Worm (Caenorhabditis elegans): Measurements from ENCODE around the gene mpz-6.

DNA sequence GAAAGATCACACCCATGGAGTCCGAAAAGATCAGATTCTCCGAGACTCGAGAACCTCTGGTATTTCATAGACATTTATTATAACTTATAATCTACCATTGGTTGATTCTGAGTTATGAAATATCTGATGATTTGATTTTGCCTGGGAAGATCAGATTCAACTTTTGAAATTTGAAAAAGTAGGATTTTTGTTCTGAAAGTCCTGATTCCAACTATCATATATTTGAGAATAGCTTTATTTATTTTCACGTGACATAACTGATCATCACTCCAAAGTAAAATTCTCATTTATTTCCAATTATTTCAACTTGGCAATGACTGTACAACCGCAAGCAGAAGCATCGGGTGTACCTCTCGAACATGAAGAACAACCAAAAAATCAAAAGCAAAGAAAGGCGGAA, 7.2 kb downstream of the mpz-6 start, which contains the start of gene Y51B9A.7:
- TF ChIP-seq pha-4 (tag; optimal IDR thresholded peaks at IDR 0.05) (no peak), nhr-23 (tag; optimal IDR thresholded peaks at IDR 0.05) (no peak), nhr-25 (tag; optimal IDR thresholded peaks at IDR 0.05) (no peak), nhr-76 (tag; optimal IDR thresholded peaks at IDR 0.05) (no peak), ama-1 (optimal IDR thresholded peaks at IDR 0.05) (no peak), ceh-82 (tag; optimal IDR thresholded peaks at IDR 0.05) (no peak), pqm-1 (tag; optimal IDR thresholded peaks at IDR 0.05) (no peak), tbx-2 (tag; optimal IDR thresholded peaks at IDR 0.05) (no peak)

Measured in whole organism, L3 larva.